Worm (Caenorhabditis elegans) whole organism, L2 larva: ENCODE measurements around the gene W08F4.1.

Experiments
- F13H6.1 ChIP-seq: sonication (generic microtip); optimal IDR thresholded peaks from 2 replicates; lab custom pipeline; 2016; ENCODE audit warnings: missing genetic modification characterization, missing compliant biosample characterization
- blmp-1 ChIP-seq: sonication (generic microtip); optimal IDR thresholded peaks from 2 replicates; lab custom pipeline; 2017; ENCODE audit warnings: missing genetic modification characterization, mild to moderate bottlenecking, missing compliant biosample characterization, antibody characterized with exemption, moderate library complexity; ENCODE audit not compliant: insufficient read depth
- ceh-82 ChIP-seq: fragments of 150-350 bp; optimal IDR thresholded peaks from 2 replicates; lab custom pipeline; 2014; ENCODE audit warnings: missing biosample characterization, missing genetic modification characterization
- gmeb-1 ChIP-seq: fragments of 150-350 bp; optimal IDR thresholded peaks from 2 replicates; lab custom pipeline; 2014; ENCODE audit warnings: missing biosample characterization, missing genetic modification characterization
- lin-13 ChIP-seq: fragments of 150-350 bp; optimal IDR thresholded peaks from 2 replicates; lab custom pipeline; 2014; ENCODE audit warnings: missing biosample characterization, missing genetic modification reagents, missing genetic modification characterization
- mab-5 ChIP-seq: fragments of 150-350 bp; optimal IDR thresholded peaks from 2 replicates; lab custom pipeline; 2014; ENCODE audit warnings: missing biosample characterization, missing genetic modification characterization
- mbf-1 ChIP-seq: sonication (generic microtip); optimal IDR thresholded peaks from 2 replicates; lab custom pipeline; 2017; ENCODE audit warnings: missing biosample characterization, missing genetic modification characterization
- mdl-1 ChIP-seq, 2 experiments: fragments of 150-350 bp in 1 of 2; sonication (generic microtip) in 1 of 2; optimal IDR thresholded peaks; 2 replicates each; lab custom pipeline; 2017; ENCODE audit warnings: missing biosample characterization in 2 of 2, missing genetic modification characterization in 2 of 2
- peb-1 ChIP-seq: fragments of 150-350 bp; optimal IDR thresholded peaks from 2 replicates; lab custom pipeline; 2014; ENCODE audit warnings: missing biosample characterization, missing genetic modification characterization
- snpc-4 ChIP-seq: fragments of 150-350 bp; optimal IDR thresholded peaks from 2 replicates; lab custom pipeline; 2014; ENCODE audit warnings: missing biosample characterization, missing genetic modification characterization

DNA sequence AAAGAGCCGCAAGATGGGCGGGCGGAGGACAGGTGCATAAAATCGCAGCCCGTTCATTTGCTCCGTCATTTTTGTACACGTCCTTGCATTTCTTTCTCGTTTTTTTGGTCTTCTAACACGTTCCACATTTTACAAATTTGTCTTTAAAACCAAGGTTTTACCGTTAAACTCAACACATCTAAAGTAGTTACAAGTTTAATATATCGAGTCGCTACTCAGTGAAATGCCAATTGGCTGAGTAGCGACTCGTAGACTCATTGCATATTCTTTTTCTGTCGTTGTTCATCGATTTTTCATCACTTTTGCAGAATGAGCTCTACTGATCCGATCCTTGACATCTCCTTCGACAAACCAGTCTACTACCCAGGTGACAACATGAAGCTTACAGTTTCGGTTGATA is 33.9 kb downstream of the W08F4.1 start, which contains the start of gene arrd-1:
- TF ChIP-seq ceh-82 = no peak
- TF ChIP-seq mab-5 (tag; lab: Kevin White, UChicago) = no peak
- TF ChIP-seq lin-13 (GFP tag; lab: Kevin White, UChicago) = no peak
- TF ChIP-seq mdl-1 (tag; optimal IDR thresholded peaks at IDR 0.05; lab: Kevin White, UChicago) = no peak
- no peak for TF ChIP-seq F13H6.1 (tag; lab: Kevin White, UChicago)
- TF ChIP-seq gmeb-1 (tag; lab: Kevin White, UChicago) = no peak
- no peak for TF ChIP-seq peb-1 (tag; lab: Kevin White, UChicago)
- no peak for TF ChIP-seq blmp-1 (tag; lab: Kevin White, UChicago)
- no peak for TF ChIP-seq snpc-4
- no peak for TF ChIP-seq mbf-1 (tag; lab: Kevin White, UChicago)
